Worm (Caenorhabditis elegans): ENCODE data around the gene srd-68.

DNA sequence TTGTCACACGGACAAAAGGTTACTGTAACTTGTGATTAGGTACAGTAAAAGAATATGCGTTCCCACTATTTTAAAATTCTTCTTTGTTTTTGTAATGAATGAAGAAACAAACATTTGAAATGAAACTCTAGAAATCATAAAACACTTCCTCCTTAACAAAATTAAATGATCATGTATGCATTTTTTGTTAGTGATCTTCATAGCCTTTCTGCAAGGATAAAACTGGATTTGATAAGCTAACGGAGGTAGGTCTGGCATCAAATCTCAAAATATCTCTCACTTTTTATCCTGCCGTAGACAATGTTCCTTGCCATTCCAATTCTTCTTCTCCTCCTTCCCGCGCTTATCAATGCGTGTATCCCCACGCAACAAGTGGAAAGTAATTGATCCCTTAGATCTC lies 48.9 kb upstream of the srd-68 start, which contains the start of gene clec-238:
- no peak for TF ChIP-seq nhr-12 (tag; optimal IDR thresholded peaks at IDR 0.05)
- no peak for TF ChIP-seq nhr-237 (tag; optimal IDR thresholded peaks at IDR 0.05)
- TF ChIP-seq snpc-4 (tag; optimal IDR thresholded peaks at IDR 0.05) = no peak
- no peak for TF ChIP-seq egl-27 (tag; optimal IDR thresholded peaks at IDR 0.05)
- no peak for TF ChIP-seq elt-2 (tag; optimal IDR thresholded peaks at IDR 0.05)
- no peak for TF ChIP-seq aly-2 (tag; optimal IDR thresholded peaks at IDR 0.05)
- TF ChIP-seq nhr-67 (tag; optimal IDR thresholded peaks at IDR 0.05) = no peak

Data from whole organism, L3 larva.